Worm (Caenorhabditis elegans): ENCODE data around the gene cyp-14A5.

- TF ChIP-seq fkh-10 (GFP tag; optimal IDR thresholded peaks at IDR 0.05) (no peak), ceh-28 (tag; optimal IDR thresholded peaks at IDR 0.05) (no peak), ceh-9 (tag; optimal IDR thresholded peaks at IDR 0.05) (no peak), fkh-2 (tag; optimal IDR thresholded peaks at IDR 0.05) (no peak), elt-2 (tag; optimal IDR thresholded peaks at IDR 0.05) (no peak), elt-3 (tag; optimal IDR thresholded peaks at IDR 0.05) (no peak), egl-27 (tag; optimal IDR thresholded peaks at IDR 0.05) (no peak), elt-1 (tag; optimal IDR thresholded peaks at IDR 0.05) (no peak), jun-1 (tag; optimal IDR thresholded peaks at IDR 0.05) (no peak)
Observed at ce11 chrV:5419915-5420314, 3.2 kb downstream of the cyp-14A5 start, which contains the start of gene F08F3.6.
